Worm (Caenorhabditis elegans) whole organism, L4 larva: Measurements from ENCODE around the gene alg-2.

Experiments used
- D1046.2 ChIP-seq: fragments of 200-800 bp; sonication (Bioruptor generic); IDR thresholded peaks from 2 replicates; pipeline ENCODE4 v1.3.6; 2022; ENCODE audit warnings: missing genetic modification characterization, missing compliant biosample characterization
- F10B5.3 ChIP-seq: sonication (generic microtip); optimal IDR thresholded peaks from 2 replicates; lab custom pipeline; 2016; ENCODE audit warnings: mild to moderate bottlenecking, missing genetic modification characterization, missing compliant biosample characterization
- F26F4.8 ChIP-seq: fragments of 200-800 bp; sonication (Bioruptor generic); conservative IDR thresholded peaks from 2 replicates; pipeline ENCODE4 v1.3.6; 2022; ENCODE audit warnings: missing genetic modification characterization, missing compliant biosample characterization
- F37D6.2 ChIP-seq: sonication (generic microtip); optimal IDR thresholded peaks from 2 replicates; lab custom pipeline; 2016; ENCODE audit warnings: mild to moderate bottlenecking, missing genetic modification characterization, missing compliant biosample characterization
- F49E8.2 ChIP-seq: sonication (generic microtip); optimal IDR thresholded peaks from 2 replicates; lab custom pipeline; 2016; ENCODE audit warnings: missing compliant biosample characterization, mild to moderate bottlenecking, missing genetic modification characterization, borderline replicate concordance
- T20F7.1 ChIP-seq: fragments of 200-800 bp; sonication (Bioruptor generic); optimal IDR thresholded peaks from 2 replicates; lab custom pipeline; 2018; ENCODE audit warnings: mild to moderate bottlenecking, missing genetic modification characterization, missing compliant biosample characterization
- T26A8.4 ChIP-seq: fragments of 200-800 bp; sonication (Bioruptor generic); IDR thresholded peaks from 2 replicates; pipeline ENCODE4 v1.3.6; 2022; ENCODE audit warnings: missing genetic modification characterization, missing compliant biosample characterization
- Y105C5A.15 ChIP-seq: fragments of 200-800 bp; sonication (Bioruptor generic); IDR thresholded peaks from 2 replicates; pipeline ENCODE4 v1.3.6; 2022; ENCODE audit warnings: missing genetic modification characterization, missing compliant biosample characterization
- Y48G9A.11 ChIP-seq: fragments of 200-800 bp; sonication (Bioruptor generic); IDR thresholded peaks from 2 replicates; pipeline ENCODE4 v1.3.6; 2022; ENCODE audit warnings: missing genetic modification reagents, missing genetic modification characterization, missing compliant biosample characterization
- Y75B8A.6 ChIP-seq: fragments of 200-800 bp; sonication (Bioruptor generic); IDR thresholded peaks from 2 replicates; pipeline ENCODE4 v1.3.6; 2022; ENCODE audit warnings: missing genetic modification reagents, missing genetic modification characterization, missing compliant biosample characterization
- ZK337.2 ChIP-seq: fragments of 200-800 bp; sonication (Bioruptor generic); IDR thresholded peaks from 2 replicates; pipeline ENCODE4 v1.3.6; 2022; ENCODE audit warnings: missing genetic modification reagents, missing genetic modification characterization, missing compliant biosample characterization
- ZK546.5 ChIP-seq, 2 experiments: sonication (generic microtip); optimal IDR thresholded peaks; 2 replicates each; lab custom pipeline; 2017; ENCODE audit warnings: missing biosample characterization in 2 of 2, missing genetic modification characterization in 2 of 2
- aly-2 ChIP-seq: sonication (generic microtip); optimal IDR thresholded peaks from 2 replicates; lab custom pipeline; 2018; ENCODE audit warnings: missing biosample characterization, missing genetic modification characterization
- ama-1 ChIP-seq: fragments of 150-350 bp; optimal IDR thresholded peaks from 2 replicates; lab custom pipeline; 2014; ENCODE audit warnings: inconsistent platforms, mixed read lengths
- ceh-20 ChIP-seq: fragments of 200-800 bp; sonication (Bioruptor generic); IDR thresholded peaks from 2 replicates; pipeline ENCODE4 v1.3.6; 2022; ENCODE audit warnings: missing genetic modification reagents, missing genetic modification characterization, missing compliant biosample characterization
- ceh-32 ChIP-seq: sonication (generic microtip); optimal IDR thresholded peaks from 2 replicates; lab custom pipeline; 2016; ENCODE audit warnings: mild to moderate bottlenecking, missing genetic modification characterization, missing compliant biosample characterization; ENCODE audit not compliant: poor library complexity
- ceh-44 ChIP-seq: fragments of 200-800 bp; sonication (Bioruptor generic); IDR thresholded peaks from 2 replicates; pipeline ENCODE4 v1.3.6; 2022; ENCODE audit warnings: missing genetic modification reagents, missing genetic modification characterization, missing compliant biosample characterization
- ceh-82 ChIP-seq: sonication (generic microtip); optimal IDR thresholded peaks from 2 replicates; lab custom pipeline; 2017; ENCODE audit warnings: missing biosample characterization, missing genetic modification characterization
- daf-12 ChIP-seq: fragments of 150-350 bp; optimal IDR thresholded peaks from 2 replicates; lab custom pipeline; 2014; ENCODE audit warnings: missing biosample characterization, missing genetic modification reagents, missing genetic modification characterization
- daf-16 ChIP-seq, 3 experiments: sonication (generic microtip); optimal IDR thresholded peaks; 2 replicates each; lab custom pipeline; 2016 to 2017; ENCODE audit warnings: missing genetic modification characterization in 3 of 3, missing genetic modification reagents in 3 of 3, mild to moderate bottlenecking in 2 of 3, missing compliant biosample characterization in 2 of 3, missing biosample characterization in 1 of 3, moderate library complexity in 1 of 3
- dmd-6 ChIP-seq: fragments of 200-800 bp; sonication (Bioruptor generic); IDR thresholded peaks from 2 replicates; pipeline ENCODE4 v1.3.6; 2022; ENCODE audit warnings: missing genetic modification reagents, missing genetic modification characterization, missing compliant biosample characterization
- dmd-8 ChIP-seq: fragments of 200-800 bp; sonication (Bioruptor generic); IDR thresholded peaks from 2 replicates; pipeline ENCODE4 v1.3.6; 2022; ENCODE audit warnings: missing genetic modification characterization, missing compliant biosample characterization
- egl-43 ChIP-seq: fragments of 200-800 bp; sonication (Bioruptor generic); IDR thresholded peaks from 2 replicates; pipeline ENCODE4 v1.3.6; 2022; ENCODE audit warnings: missing genetic modification reagents, missing genetic modification characterization, missing compliant biosample characterization
- hlh-11 ChIP-seq: fragments of 200-800 bp; sonication (Bioruptor generic); optimal IDR thresholded peaks from 2 replicates; lab custom pipeline; 2018; ENCODE audit warnings: mild to moderate bottlenecking, missing genetic modification characterization, missing compliant biosample characterization
- lin-1 ChIP-seq: fragments of 200-800 bp; sonication (Bioruptor generic); IDR thresholded peaks from 2 replicates; pipeline ENCODE4 v1.3.6; 2022; ENCODE audit warnings: missing genetic modification reagents, missing genetic modification characterization, missing compliant biosample characterization
- lin-13 ChIP-seq: fragments of 150-350 bp; optimal IDR thresholded peaks from 2 replicates; lab custom pipeline; 2014; ENCODE audit warnings: missing biosample characterization, missing genetic modification reagents, missing genetic modification characterization
- lin-29 ChIP-seq: fragments of 200-800 bp; sonication (Bioruptor generic); IDR thresholded peaks from 2 replicates; pipeline ENCODE4 v1.3.6; 2022; ENCODE audit warnings: missing genetic modification reagents, missing genetic modification characterization, missing compliant biosample characterization
- lin-38 ChIP-seq: fragments of 200-800 bp; sonication (Bioruptor generic); IDR thresholded peaks from 2 replicates; pipeline ENCODE4 v1.3.6; 2022; ENCODE audit warnings: missing genetic modification reagents, missing genetic modification characterization, missing compliant biosample characterization
- lin-39 ChIP-seq: fragments of 150-350 bp; optimal IDR thresholded peaks from 2 replicates; lab custom pipeline; 2014; ENCODE audit warnings: missing biosample characterization, missing genetic modification reagents, missing genetic modification characterization
- madf-9 ChIP-seq: fragments of 200-800 bp; sonication (Bioruptor generic); conservative IDR thresholded peaks from 2 replicates; pipeline ENCODE4 v1.3.6; 2022; ENCODE audit warnings: missing genetic modification reagents, missing genetic modification characterization, missing compliant biosample characterization
- mdt-29 ChIP-seq: fragments of 200-800 bp; sonication (Bioruptor generic); IDR thresholded peaks from 2 replicates; pipeline ENCODE4 v1.3.6; 2022; ENCODE audit warnings: missing genetic modification reagents, missing genetic modification characterization, missing compliant biosample characterization
- mes-2 ChIP-seq: sonication (generic microtip); optimal IDR thresholded peaks from 2 replicates; lab custom pipeline; 2016; ENCODE audit warnings: missing genotype, mild to moderate bottlenecking, missing genetic modification characterization, missing compliant biosample characterization; ENCODE audit not compliant: poor library complexity, severe bottlenecking
- nhr-102 ChIP-seq: sonication (generic microtip); optimal IDR thresholded peaks from 2 replicates; lab custom pipeline; 2016; ENCODE audit warnings: mild to moderate bottlenecking, missing genetic modification characterization, moderate library complexity, missing compliant biosample characterization
- nhr-11 ChIP-seq: fragments of 150-350 bp; optimal IDR thresholded peaks from 2 replicates; lab custom pipeline; 2014; ENCODE audit warnings: missing biosample characterization, missing genetic modification characterization
- nhr-237 ChIP-seq: sonication (generic microtip); optimal IDR thresholded peaks from 2 replicates; lab custom pipeline; 2017; ENCODE audit warnings: missing biosample characterization, missing genetic modification characterization
- nhr-25 ChIP-seq: sonication (generic microtip); optimal IDR thresholded peaks from 2 replicates; lab custom pipeline; 2017; ENCODE audit warnings: missing genetic modification characterization, mild to moderate bottlenecking, missing compliant biosample characterization, antibody characterized with exemption, moderate library complexity, borderline replicate concordance; ENCODE audit not compliant: insufficient read depth
- nhr-42 ChIP-seq: fragments of 200-800 bp; sonication (Bioruptor generic); IDR thresholded peaks from 2 replicates; pipeline ENCODE4 v1.3.6; 2022; ENCODE audit warnings: missing genetic modification characterization, missing compliant biosample characterization
- nhr-48 ChIP-seq: sonication (generic microtip); optimal IDR thresholded peaks from 2 replicates; lab custom pipeline; 2016; ENCODE audit warnings: mild to moderate bottlenecking, missing genetic modification characterization, missing compliant biosample characterization
- nhr-6 ChIP-seq: fragments of 150-350 bp; optimal IDR thresholded peaks from 2 replicates; lab custom pipeline; 2014; ENCODE audit warnings: missing biosample characterization, missing genetic modification characterization
- nhr-77 ChIP-seq: fragments of 150-350 bp; optimal IDR thresholded peaks from 2 replicates; lab custom pipeline; 2014; ENCODE audit warnings: missing biosample characterization, missing genetic modification characterization
- saeg-2 ChIP-seq: fragments of 200-800 bp; sonication (Bioruptor generic); IDR thresholded peaks from 2 replicates; pipeline ENCODE4 v1.3.6; 2022; ENCODE audit warnings: missing genetic modification reagents, missing genetic modification characterization, missing compliant biosample characterization
- sdz-12 ChIP-seq: fragments of 200-800 bp; sonication (Bioruptor generic); optimal IDR thresholded peaks from 2 replicates; lab custom pipeline; 2018; ENCODE audit warnings: mild to moderate bottlenecking, missing genetic modification characterization, missing compliant biosample characterization
- skn-1 ChIP-seq: fragments of 150-350 bp; optimal IDR thresholded peaks from 2 replicates; lab custom pipeline; 2014; ENCODE audit warnings: missing biosample characterization, missing genetic modification characterization
- spr-3 ChIP-seq: fragments of 200-800 bp; sonication (Bioruptor generic); optimal IDR thresholded peaks from 2 replicates; lab custom pipeline; 2018; ENCODE audit warnings: mild to moderate bottlenecking, missing genetic modification characterization, missing compliant biosample characterization
- unc-130 ChIP-seq: sonication (generic microtip); optimal IDR thresholded peaks from 2 replicates; lab custom pipeline; 2016; ENCODE audit warnings: missing genetic modification reagents, missing genetic modification characterization, missing compliant biosample characterization
- unc-39 ChIP-seq: sonication (generic microtip); optimal IDR thresholded peaks from 2 replicates; lab custom pipeline; 2017; ENCODE audit warnings: missing biosample characterization, missing genetic modification characterization
- vab-7 ChIP-seq: fragments of 200-800 bp; sonication (Bioruptor generic); IDR thresholded peaks from 2 replicates; pipeline ENCODE4 v1.3.6; 2022; ENCODE audit warnings: missing genetic modification reagents, missing genetic modification characterization, missing compliant biosample characterization
- zfp-3 ChIP-seq: fragments of 200-800 bp; sonication (Bioruptor generic); conservative IDR thresholded peaks from 2 replicates; pipeline ENCODE4 v1.3.6; 2022; ENCODE audit warnings: missing genetic modification reagents, missing genetic modification characterization, missing compliant biosample characterization
- zip-11 ChIP-seq: fragments of 200-800 bp; sonication (Bioruptor generic); IDR thresholded peaks from 2 replicates; pipeline ENCODE4 v1.3.6; 2022; ENCODE audit warnings: missing genetic modification characterization, missing compliant biosample characterization
- ztf-11 ChIP-seq: fragments of 150-350 bp; optimal IDR thresholded peaks from 2 replicates; lab custom pipeline; 2014; ENCODE audit warnings: missing biosample characterization, missing genetic modification characterization

alg-2 gene

DNA sequence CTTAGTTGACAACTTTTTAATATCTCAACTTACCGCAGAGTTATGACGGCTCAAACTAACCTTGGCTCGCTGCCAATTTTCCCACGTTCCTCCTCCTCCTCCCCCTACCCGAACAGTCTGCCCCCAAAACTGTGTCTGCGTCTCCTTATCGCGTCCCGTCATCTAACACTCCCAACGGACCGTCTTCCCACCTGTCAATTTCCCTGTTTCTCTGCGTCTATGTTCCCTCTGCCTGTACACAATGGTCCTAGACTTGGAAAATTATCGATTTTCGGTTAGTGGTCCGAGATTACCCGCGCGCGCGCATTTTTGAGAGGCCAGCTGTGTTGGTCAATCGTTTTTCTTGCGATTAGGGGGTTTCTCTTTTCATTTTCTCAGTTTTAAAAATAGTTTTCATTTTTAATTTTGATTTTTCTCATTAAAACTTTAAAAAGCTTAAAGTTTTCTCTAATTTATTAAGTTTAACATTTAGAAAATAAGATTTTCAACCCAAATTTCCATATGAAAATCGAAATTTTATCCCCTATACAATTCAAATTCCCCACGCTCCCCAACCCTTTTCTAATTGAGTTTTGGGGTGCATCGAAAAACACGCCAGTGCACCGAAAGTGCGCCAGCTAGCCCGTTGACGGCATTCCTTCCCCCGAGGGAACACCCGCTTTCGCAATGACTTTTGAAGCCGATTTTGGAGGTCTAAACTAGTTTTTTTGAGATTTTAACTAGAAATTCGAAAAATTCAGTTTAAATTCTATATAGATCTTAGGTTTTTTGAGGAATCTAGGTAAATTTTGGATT is at the start of gene alg-2:
TSS of gene alg-2 (plus strand) at position 220 of the 795 bp plus-strand sequence.
- no peak for TF ChIP-seq F10B5.3 (tag; lab: Kevin White, UChicago)
- TF ChIP-seq ztf-11 (tag; lab: Kevin White, UChicago), result no peak
- TF ChIP-seq ceh-32 (tag; lab: Kevin White, UChicago), result no peak
- TF ChIP-seq nhr-6, result no peak
- TF ChIP-seq dmd-6 (GFP tag; lab: Robert Waterston, UW), result peak; percentile 70
- no peak for TF ChIP-seq mdt-29 (GFP tag; lab: Robert Waterston, UW)
- TF ChIP-seq F26F4.8 (GFP tag; lab: Robert Waterston, UW), result no peak
- TF ChIP-seq mes-2 (tag; lab: Kevin White, UChicago), result peak; percentile 48
- TF ChIP-seq nhr-77 (tag; lab: Kevin White, UChicago), result peak; percentile 21
- peak; percentile 24; the same call in 1 of the 2 replicates for TF ChIP-seq lin-1
- TF ChIP-seq ceh-20 (GFP tag; lab: Robert Waterston, UW), result no peak
- no peak for TF ChIP-seq lin-38 (GFP tag; lab: Robert Waterston, UW)
- no peak for TF ChIP-seq egl-43 (GFP tag; lab: Robert Waterston, UW)
- TF ChIP-seq lin-39 (tag; lab: Kevin White, UChicago), result no peak
- no peak for TF ChIP-seq nhr-42 (GFP tag; lab: Robert Waterston, UW)
- no peak for TF ChIP-seq Y48G9A.11 (GFP tag; lab: Robert Waterston, UW)
- TF ChIP-seq nhr-11 (tag; lab: Kevin White, UChicago), result no peak
- TF ChIP-seq spr-3, result no peak
- TF ChIP-seq ZK546.5 (tag; optimal IDR thresholded peaks at IDR 0.05; lab: Kevin White, UChicago), result no peak
- no peak for TF ChIP-seq zfp-3 (GFP tag; lab: Robert Waterston, UW)
- no peak for TF ChIP-seq zip-11
- TF ChIP-seq lin-29 (GFP tag; lab: Robert Waterston, UW), result no peak
- no peak for TF ChIP-seq sdz-12 (GFP tag; lab: Kevin White, UChicago)
- TF ChIP-seq Y75B8A.6 (GFP tag; lab: Robert Waterston, UW), result no peak
- TF ChIP-seq unc-39 (tag; lab: Kevin White, UChicago), result no peak
- TF ChIP-seq nhr-102 (tag; lab: Kevin White, UChicago), result no peak
- no peak for TF ChIP-seq ama-1
- TF ChIP-seq ceh-44 (GFP tag; lab: Robert Waterston, UW), result no peak
- TF ChIP-seq daf-12 (tag; lab: Kevin White, UChicago), result no peak
- no peak for TF ChIP-seq F37D6.2
- no peak for TF ChIP-seq nhr-237
- TF ChIP-seq lin-13 (GFP tag; lab: Kevin White, UChicago), result peak; percentile 61
- TF ChIP-seq dmd-8 (GFP tag; lab: Robert Waterston, UW), result no peak
- TF ChIP-seq hlh-11 (tag; lab: Kevin White, UChicago), result peak; percentile 28
- peak; percentile 16 for TF ChIP-seq nhr-48 (tag; lab: Kevin White, UChicago)
- TF ChIP-seq aly-2 (tag; lab: Kevin White, UChicago), result no peak
- no peak for TF ChIP-seq T20F7.1 (GFP tag; lab: Kevin White, UChicago)
- TF ChIP-seq ZK337.2 (GFP tag; lab: Robert Waterston, UW), result no peak
- no peak for TF ChIP-seq F49E8.2 (tag; lab: Kevin White, UChicago)
- no peak for TF ChIP-seq nhr-25
- no peak for TF ChIP-seq skn-1 (tag; lab: Kevin White, UChicago)
- no peak for TF ChIP-seq daf-16 (GFP tag; optimal IDR thresholded peaks at IDR 0.05; lab: Kevin White, UChicago)
- peak; percentile 13 for TF ChIP-seq daf-16 (tag; optimal IDR thresholded peaks at IDR 0.05; lab: Kevin White, UChicago)
- TF ChIP-seq unc-130, result no peak
- no peak for TF ChIP-seq T26A8.4
- no peak for TF ChIP-seq ceh-82 (tag; lab: Kevin White, UChicago)
- no peak for TF ChIP-seq madf-9 (GFP tag; lab: Robert Waterston, UW)
- TF ChIP-seq Y105C5A.15, result no peak
- no peak for TF ChIP-seq saeg-2 (GFP tag; lab: Robert Waterston, UW)
- no peak for TF ChIP-seq D1046.2 (GFP tag; lab: Robert Waterston, UW)
- 0 out of 2 replicates have a peak, but pooled peaks have one; percentile 5 for TF ChIP-seq vab-7 (GFP tag; lab: Robert Waterston, UW)
